Worm (Caenorhabditis elegans) whole organism, dauer: Measurements from ENCODE around the gene F25B5.3.

Experiments
- unc-62 ChIP-seq: sonication (generic microtip); optimal IDR thresholded peaks from 2 replicates; lab custom pipeline; 2017; ENCODE audit warnings: missing biosample characterization, missing genetic modification reagents, missing genetic modification characterization

Gene F25B5.3

DNA sequence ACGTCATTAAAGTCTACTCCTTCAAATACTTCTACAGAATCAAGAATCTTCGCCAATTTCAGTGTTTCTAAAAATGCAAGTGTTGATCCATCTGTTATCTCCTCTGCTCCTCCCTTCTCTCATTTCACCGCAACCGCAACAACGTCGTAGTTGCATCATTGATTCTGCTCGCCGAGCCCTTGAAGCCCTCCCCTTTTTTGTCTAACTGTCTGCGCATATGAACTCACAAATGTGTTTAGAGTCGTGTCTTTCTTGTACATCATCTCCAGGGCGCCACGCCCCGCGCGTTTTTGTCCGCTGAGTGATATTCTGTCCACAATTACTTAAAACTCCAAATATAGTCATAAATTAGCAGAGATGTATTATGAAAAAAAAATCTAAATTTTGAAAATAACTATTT is 39.3 kb downstream of the F25B5.3 start:
- TF ChIP-seq unc-62 (GFP tag; lab: Kevin White, UChicago), result no peak

DNA sequence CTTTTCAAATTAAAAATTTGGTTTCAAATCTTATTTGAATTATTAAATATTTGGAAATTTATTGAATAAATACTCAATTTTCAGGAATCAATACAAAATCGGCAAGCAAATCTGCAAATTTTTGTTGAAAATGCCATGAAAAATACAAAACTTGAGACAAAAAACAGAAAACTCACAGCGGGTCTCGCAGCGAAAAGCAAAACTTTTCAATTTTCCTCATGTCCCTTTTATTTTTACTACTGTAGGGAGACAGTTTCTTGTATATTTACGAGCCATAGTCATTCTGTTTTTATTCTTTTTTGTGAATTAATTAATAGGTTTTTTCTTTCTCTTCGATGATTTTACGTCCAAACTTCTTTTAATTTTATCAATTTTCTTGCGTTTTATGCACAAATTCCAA is 39.8 kb downstream of the F25B5.3 start:
- no peak for TF ChIP-seq unc-62 (GFP tag; lab: Kevin White, UChicago)

DNA sequence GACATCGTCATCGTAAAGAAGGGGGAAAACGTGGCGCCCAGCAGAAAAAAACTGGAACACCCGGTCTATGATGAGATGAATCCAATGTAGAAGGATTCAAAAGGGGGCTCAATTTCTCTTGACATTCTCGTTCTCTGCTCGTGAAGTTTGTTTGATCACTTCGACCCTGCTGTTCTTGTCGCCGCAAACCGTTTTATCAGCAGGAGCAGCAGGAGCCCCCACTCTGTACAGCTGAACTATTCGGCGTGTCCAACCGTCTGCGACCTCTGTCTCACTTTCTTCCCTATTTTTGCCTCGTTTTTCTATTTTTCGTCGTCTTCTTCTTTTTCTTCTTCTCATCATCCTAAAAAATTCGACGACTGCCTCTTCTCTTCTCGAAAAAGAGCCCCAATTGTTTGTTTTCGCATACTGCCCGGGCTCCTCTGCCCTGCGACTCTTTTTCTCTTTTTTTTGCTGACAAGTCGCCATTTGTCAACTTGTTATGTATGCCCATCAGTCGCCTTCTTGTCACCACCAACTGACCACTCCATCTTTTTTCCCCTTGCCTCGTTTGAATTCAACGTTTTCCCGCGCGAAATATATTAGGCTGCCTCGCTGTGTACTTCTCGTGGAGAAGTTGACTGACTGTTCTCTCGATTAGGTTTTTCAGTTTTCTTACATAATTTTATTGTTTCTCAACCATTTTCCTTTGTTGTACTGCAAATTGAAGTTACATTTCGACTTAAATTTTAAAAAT is 40.5 kb downstream of the F25B5.3 start:
- no peak for TF ChIP-seq unc-62 (GFP tag; lab: Kevin White, UChicago)

DNA sequence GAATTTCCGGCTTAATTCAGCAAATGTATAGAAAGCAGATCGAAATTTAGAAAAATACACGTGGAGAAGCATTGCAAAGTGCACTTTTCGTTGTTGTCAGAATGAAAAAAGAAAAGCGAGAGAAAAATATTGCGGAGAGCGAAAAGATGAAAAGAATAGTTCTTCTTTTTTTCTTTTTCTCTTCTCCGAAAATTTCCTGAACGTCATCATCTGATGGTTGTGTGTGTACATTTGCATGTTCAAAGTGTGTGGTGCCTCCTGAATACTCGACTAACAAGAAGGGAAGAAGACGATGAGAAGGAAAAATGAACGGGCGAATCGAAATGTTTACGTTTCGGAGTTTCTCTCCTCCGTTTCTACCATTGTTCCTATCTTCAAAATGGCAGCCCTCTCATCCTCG is 41.4 kb downstream of the F25B5.3 start:
- TF ChIP-seq unc-62 (GFP tag; lab: Kevin White, UChicago), result no peak

DNA sequence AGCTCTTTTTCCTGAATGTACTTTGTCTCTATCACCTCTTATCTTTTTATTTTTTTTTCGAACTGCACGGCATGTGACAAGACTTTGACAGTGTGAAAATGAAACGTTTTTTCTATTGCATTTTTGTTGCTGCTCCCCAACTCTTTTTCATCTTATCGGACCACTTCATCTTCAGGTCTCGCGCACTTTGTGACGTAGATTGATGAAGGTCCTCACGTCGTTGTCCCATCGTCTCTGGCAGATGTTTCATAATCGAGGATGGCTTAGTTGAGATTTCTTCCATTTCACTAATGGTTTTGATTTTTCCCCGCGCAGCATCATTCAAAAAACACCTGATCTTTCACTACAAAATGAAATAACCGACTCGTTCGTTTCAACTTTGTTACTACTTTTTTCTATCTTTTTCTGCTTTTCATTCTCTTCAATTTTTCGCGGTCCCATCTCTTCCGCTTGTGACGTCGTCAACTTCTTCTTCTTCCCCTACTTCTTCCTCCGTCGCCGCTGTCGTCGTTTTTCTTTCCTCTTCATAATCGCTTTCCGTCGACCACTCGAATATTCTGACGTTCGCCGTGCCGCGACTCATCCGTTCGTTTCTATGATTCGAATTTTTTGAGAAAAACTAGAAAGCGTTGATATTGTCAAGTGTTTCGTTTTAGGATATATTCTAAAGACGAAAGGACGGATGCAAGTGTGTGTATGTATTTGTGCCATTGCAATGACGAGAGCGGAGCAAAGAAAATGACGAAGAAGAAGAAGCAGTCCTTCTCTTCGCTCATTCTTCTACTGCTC is 42.7 kb downstream of the F25B5.3 start, which contains the start of gene T04C9.2:
Gene T04C9.2, plus strand, starts transcription at position 739 of the 789 bp plus-strand sequence.
- no peak for TF ChIP-seq unc-62 (GFP tag; lab: Kevin White, UChicago)

DNA sequence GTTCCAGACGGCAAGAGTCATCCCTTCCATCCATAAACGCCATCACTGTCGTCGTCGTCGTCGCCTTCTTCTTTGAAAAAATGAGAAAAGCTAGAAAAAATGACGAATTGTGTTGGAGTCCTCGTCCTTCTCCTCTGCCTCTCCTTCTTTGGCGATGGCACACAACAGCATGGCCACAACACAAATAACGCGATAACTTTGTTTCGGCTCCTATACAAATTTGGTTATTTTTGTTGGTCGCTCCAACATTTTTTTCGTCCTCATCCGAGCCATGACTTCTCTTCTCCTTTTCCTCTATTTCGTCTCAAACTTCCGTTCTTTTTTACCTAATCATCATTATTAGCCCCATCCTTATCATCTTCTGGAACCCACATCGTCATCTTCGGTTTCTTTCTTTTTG is 43.4 kb downstream of the F25B5.3 start:
- TF ChIP-seq unc-62 (GFP tag; lab: Kevin White, UChicago), result no peak

DNA sequence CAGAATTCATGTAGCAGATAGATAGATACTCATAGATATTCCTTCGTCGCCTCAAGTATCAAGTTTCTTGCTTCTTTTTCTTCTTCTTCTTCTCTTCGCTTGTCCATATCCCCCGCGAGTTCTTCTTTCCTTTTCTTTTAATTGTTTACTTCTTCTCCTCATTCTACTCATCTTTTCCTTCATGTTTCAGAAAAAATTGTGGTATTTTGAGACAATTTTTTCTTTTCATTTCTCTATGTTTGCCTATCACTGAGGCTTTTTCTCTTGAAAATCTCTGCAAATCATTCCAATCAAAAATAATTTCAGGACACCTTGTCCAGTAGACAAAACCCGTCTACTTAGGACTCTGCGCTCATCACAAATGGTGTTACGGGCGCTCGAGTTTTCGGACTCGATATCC is 44.2 kb downstream of the F25B5.3 start, which contains the start of gene T04C9.1:
Gene T04C9.1, plus strand, starts transcription at position 301 of the 400 bp plus-strand sequence.
- TF ChIP-seq unc-62 (GFP tag; lab: Kevin White, UChicago), result no peak

DNA sequence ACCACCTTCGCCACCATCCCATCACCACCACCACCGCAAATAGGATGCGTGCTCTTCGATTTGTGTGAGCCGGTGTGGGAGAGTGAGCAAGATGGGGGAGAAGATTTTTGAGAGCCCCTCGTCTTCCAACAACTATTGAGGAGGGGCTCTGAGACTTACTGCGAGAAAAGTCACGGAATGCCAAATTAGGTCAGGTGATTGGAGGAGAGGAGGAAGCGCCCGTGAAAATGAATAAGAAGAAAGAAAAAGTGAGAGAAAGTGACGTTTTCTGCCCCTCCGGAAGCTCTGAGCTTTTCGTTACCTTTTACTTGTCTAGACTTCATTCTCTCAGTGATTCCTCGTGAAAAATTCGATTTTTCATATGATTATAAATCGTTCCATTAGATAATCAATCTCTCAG is 50.0 kb downstream of the F25B5.3 start:
- TF ChIP-seq unc-62 (GFP tag; lab: Kevin White, UChicago), result no peak

DNA sequence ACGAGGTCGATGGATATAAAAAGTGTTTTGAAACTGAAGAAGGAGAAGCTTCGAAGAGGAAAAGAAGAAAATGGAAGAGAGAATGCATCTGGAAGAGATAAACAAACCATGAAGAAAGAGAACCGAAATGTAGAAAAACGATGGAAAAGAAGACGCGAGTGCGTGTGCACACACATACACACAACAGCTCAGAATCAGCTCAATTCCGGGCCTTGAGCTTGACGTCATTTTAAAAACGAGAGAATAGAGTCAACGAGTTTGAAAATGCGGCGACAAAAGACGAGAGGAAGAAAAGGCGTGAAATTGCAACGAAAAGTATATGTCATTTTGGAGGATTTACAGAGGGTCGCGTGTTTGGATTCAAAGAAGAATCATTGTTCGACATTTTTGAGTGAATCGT is 50.9 kb downstream of the F25B5.3 start:
- TF ChIP-seq unc-62 (GFP tag; lab: Kevin White, UChicago), result no peak

DNA sequence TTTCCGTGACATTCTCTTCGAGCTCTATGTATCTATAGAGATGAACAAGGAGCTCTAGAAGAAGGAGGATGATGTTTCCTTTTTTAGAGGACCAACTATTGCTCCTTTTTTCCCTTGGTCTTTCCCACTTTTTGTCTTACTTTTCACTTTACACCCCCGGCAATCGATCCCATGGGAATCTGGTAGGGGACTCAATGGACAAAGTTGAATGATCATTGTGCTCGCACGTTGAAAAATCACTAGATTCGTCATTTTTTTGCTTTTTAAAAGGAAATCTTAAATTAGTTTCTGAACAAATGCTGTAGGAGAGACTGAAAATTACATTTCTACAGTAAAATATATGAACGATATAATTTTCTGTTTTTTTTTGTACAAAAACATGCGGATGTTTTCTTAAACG is 53.3 kb downstream of the F25B5.3 start:
- no peak for TF ChIP-seq unc-62 (GFP tag; lab: Kevin White, UChicago)
